Worm (Caenorhabditis elegans) whole organism, early embryonic: ENCODE results near the gene str-177.

Source experiments
- B0310.2 ChIP-seq: sonication (generic microtip); optimal IDR thresholded peaks from 2 replicates; lab custom pipeline; 2016; ENCODE audit warnings: mild to moderate bottlenecking, missing genetic modification characterization, missing compliant biosample characterization
- F13C5.2 ChIP-seq: sonication (generic microtip); optimal IDR thresholded peaks from 2 replicates; lab custom pipeline; 2017; ENCODE audit warnings: mild to moderate bottlenecking, missing genetic modification characterization, inconsistent platforms, missing compliant biosample characterization
- aly-1 ChIP-seq: sonication (generic microtip); optimal IDR thresholded peaks from 2 replicates; lab custom pipeline; 2016; ENCODE audit warnings: missing genetic modification characterization, missing compliant biosample characterization
- ama-1 ChIP-seq: fragments of 150-350 bp; optimal IDR thresholded peaks from 2 replicates; lab custom pipeline; 2014
- ceh-13 ChIP-seq: fragments of 200-800 bp; sonication (Bioruptor generic); optimal IDR thresholded peaks from 2 replicates; lab custom pipeline; 2018; ENCODE audit warnings: mild to moderate bottlenecking, missing genetic modification characterization, missing compliant biosample characterization
- ceh-36 ChIP-seq: sonication (generic microtip); optimal IDR thresholded peaks from 2 replicates; lab custom pipeline; 2016; ENCODE audit warnings: missing genetic modification characterization, inconsistent platforms, missing compliant biosample characterization
- ets-7 ChIP-seq: sonication (generic microtip); optimal IDR thresholded peaks from 2 replicates; lab custom pipeline; 2016; ENCODE audit warnings: missing genotype, missing genetic modification characterization, missing compliant biosample characterization
- flt-1 ChIP-seq: fragments of 200-800 bp; sonication (Bioruptor generic); IDR thresholded peaks from 2 replicates; pipeline ENCODE4 v1.3.6; 2022; ENCODE audit warnings: missing genetic modification characterization, missing compliant biosample characterization
- hmbx-1 ChIP-seq: sonication (generic microtip); optimal IDR thresholded peaks from 2 replicates; lab custom pipeline; 2016; ENCODE audit warnings: mild to moderate bottlenecking, missing genetic modification characterization, missing compliant biosample characterization
- hmg-4 ChIP-seq: fragments of 200-800 bp; sonication (Bioruptor generic); optimal IDR thresholded peaks from 2 replicates; lab custom pipeline; 2018; ENCODE audit warnings: mild to moderate bottlenecking, missing genetic modification characterization, missing compliant biosample characterization
- hnd-1 ChIP-seq: sonication (generic microtip); optimal IDR thresholded peaks from 2 replicates; lab custom pipeline; 2016; ENCODE audit warnings: missing genetic modification characterization, missing compliant biosample characterization
- pes-1 ChIP-seq: fragments of 200-800 bp; sonication (Bioruptor generic); IDR thresholded peaks from 2 replicates; pipeline ENCODE4 v1.3.6; 2022; ENCODE audit warnings: missing genetic modification reagents, missing genetic modification characterization, missing compliant biosample characterization
- scrt-1 ChIP-seq: fragments of 200-800 bp; sonication (Bioruptor generic); IDR thresholded peaks from 2 replicates; pipeline ENCODE4 v1.3.6; 2022; ENCODE audit warnings: missing genetic modification characterization, missing compliant biosample characterization
- sea-1 ChIP-seq: fragments of 200-800 bp; sonication (Bioruptor generic); conservative IDR thresholded peaks from 2 replicates; pipeline ENCODE4 v1.3.6; 2022; ENCODE audit warnings: missing genetic modification characterization, missing compliant biosample characterization
- tbx-11 ChIP-seq: fragments of 200-800 bp; sonication (Bioruptor generic); IDR thresholded peaks from 2 replicates; pipeline ENCODE4 v1.3.6; 2022; ENCODE audit warnings: missing genetic modification characterization, missing compliant biosample characterization
- tbx-37 ChIP-seq: fragments of 200-800 bp; sonication (Bioruptor generic); conservative IDR thresholded peaks from 2 replicates; pipeline ENCODE4 v1.3.6; 2022; ENCODE audit warnings: missing genetic modification reagents, missing genetic modification characterization, missing compliant biosample characterization
- tra-4 ChIP-seq: sonication (generic microtip); optimal IDR thresholded peaks from 2 replicates; lab custom pipeline; 2017; ENCODE audit warnings: missing genetic modification characterization, missing compliant biosample characterization

str-177 gene

ce11 chrV:9156679-9157078 lies 42.1 kb downstream of the str-177 start, which contains the start of gene B0222.15:
TSS of gene B0222.15 (minus strand) at chrV:9156779.
- TF ChIP-seq hmbx-1 (tag; lab: Kevin White, UChicago) (no peak), ceh-36 (tag; lab: Kevin White, UChicago) (no peak), ets-7 (tag; lab: Kevin White, UChicago) (no peak), scrt-1 (GFP tag; lab: Robert Waterston, UW) (no peak), tra-4 (no peak), aly-1 (tag; lab: Kevin White, UChicago) (no peak), ama-1 (lab: Kevin White, UChicago) (no peak), F13C5.2 (tag; lab: Kevin White, UChicago) (no peak), hmg-4 (GFP tag; lab: Kevin White, UChicago) (no peak), tbx-11 (GFP tag; lab: Robert Waterston, UW) (no peak), hnd-1 (tag; lab: Kevin White, UChicago) (no peak), ceh-13 (GFP tag; lab: Kevin White, UChicago) (no peak), flt-1 (no peak), pes-1 (GFP tag; lab: Robert Waterston, UW) (no peak), sea-1 (no peak), tbx-37 (no peak), B0310.2 (tag; lab: Kevin White, UChicago) (no peak)

DNA sequence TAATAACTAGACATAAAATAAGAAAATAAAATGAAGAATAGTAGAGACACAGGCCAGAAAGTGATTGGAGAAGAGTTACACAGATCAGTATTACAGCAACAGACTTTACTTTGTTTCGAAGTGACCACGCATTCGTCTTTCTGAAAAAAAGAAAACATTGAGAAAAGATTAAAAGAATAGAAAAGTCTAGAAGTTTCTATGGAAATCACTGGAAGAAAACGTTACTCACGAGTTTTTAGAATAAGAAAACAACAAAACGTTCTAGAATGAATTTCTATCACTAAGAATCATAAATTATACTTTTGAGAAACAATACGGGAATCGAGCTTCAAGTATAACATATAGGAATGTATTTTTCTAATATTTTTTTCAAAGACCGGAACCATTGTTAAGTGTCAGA lies 43.2 kb downstream of the str-177 start:
- no peak for TF ChIP-seq aly-1 (tag; lab: Kevin White, UChicago)
- TF ChIP-seq hmg-4 (GFP tag; lab: Kevin White, UChicago) = no peak
- no peak for TF ChIP-seq ama-1 (lab: Kevin White, UChicago)
- no peak for TF ChIP-seq sea-1

DNA sequence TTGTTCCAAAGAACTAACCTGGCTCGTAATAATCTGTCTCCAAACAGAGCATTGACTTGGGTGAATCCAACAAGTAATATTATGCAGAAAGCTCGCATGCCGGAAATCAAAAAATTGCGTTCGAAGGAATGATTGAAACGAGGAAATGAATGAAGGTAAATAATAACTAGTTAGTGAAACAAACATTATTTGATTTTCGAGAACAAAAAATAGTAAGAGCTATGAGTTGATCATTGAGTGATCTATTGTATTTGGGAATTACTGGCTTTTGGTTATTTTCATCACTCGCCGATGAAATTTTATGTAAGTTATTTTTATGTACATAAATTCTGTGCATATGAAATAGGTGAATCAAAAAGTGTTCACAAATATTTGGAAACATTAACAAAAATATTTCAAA lies 44.0 kb downstream of the str-177 start, which contains the start of gene B0222.5:
Gene B0222.5 (minus strand): TSS at position 101 of the 400 bp plus-strand sequence.
- TF ChIP-seq F13C5.2 (tag; lab: Kevin White, UChicago) (no peak), ets-7 (tag; lab: Kevin White, UChicago) (no peak), hmg-4 (GFP tag; lab: Kevin White, UChicago) (no peak), aly-1 (tag; lab: Kevin White, UChicago) (no peak), ceh-36 (tag; lab: Kevin White, UChicago) (no peak), tbx-11 (GFP tag; lab: Robert Waterston, UW) (no peak)

- TF ChIP-seq hnd-1 (tag; lab: Kevin White, UChicago) (no peak), ceh-36 (tag; lab: Kevin White, UChicago) (no peak), ama-1 (lab: Kevin White, UChicago) (no peak), ceh-13 (GFP tag; lab: Kevin White, UChicago) (no peak), ets-7 (tag; lab: Kevin White, UChicago) (no peak), hmg-4 (GFP tag; lab: Kevin White, UChicago) (no peak), flt-1 (no peak), sea-1 (no peak), tbx-37 (no peak), F13C5.2 (tag; lab: Kevin White, UChicago) (no peak), hmbx-1 (tag; lab: Kevin White, UChicago) (no peak), B0310.2 (tag; lab: Kevin White, UChicago) (no peak), tbx-11 (GFP tag; lab: Robert Waterston, UW) (no peak), tra-4 (no peak), aly-1 (tag; lab: Kevin White, UChicago) (no peak)
These were observed 46.4 kb downstream of the str-177 start for ce11 chrV:9152339-9152738.

ce11 chrV:9148151-9148550 lies 50.6 kb downstream of the str-177 start:
- TF ChIP-seq ceh-36 (tag; lab: Kevin White, UChicago) (no peak), scrt-1 (GFP tag; lab: Robert Waterston, UW) (no peak), tbx-11 (GFP tag; lab: Robert Waterston, UW) (no peak), ama-1 (lab: Kevin White, UChicago) (no peak), hnd-1 (tag; lab: Kevin White, UChicago) (no peak), tbx-37 (no peak), tra-4 (no peak)
